Fruit fly (Drosophila melanogaster) whole organism, prepupa: ENCODE measurements around the gene CG6000.

Experiments
- CG10631 ChIP-seq: fragments of 200-800 bp; sonication (Bioruptor generic); optimal IDR thresholded peaks from 2 replicates; lab custom pipeline; 2016; ENCODE audit warnings: missing biosample characterization, missing genetic modification characterization
- CG11294 ChIP-seq: fragments of 200-800 bp; sonication (Bioruptor generic); IDR thresholded peaks from 2 replicates; pipeline ENCODE4 v1.3.6; 2022; ENCODE audit warnings: missing biosample characterization, missing genetic modification characterization
- CG11762 ChIP-seq: fragments of 200-800 bp; sonication (Bioruptor generic); optimal IDR thresholded peaks from 3 replicates; lab custom pipeline; 2016; ENCODE audit warnings: missing biosample characterization, missing genetic modification characterization; ENCODE audit not compliant: insufficient read depth
- CG15336 ChIP-seq: fragments of 200-800 bp; sonication (Bioruptor generic); IDR thresholded peaks from 2 replicates; pipeline ENCODE4 v1.3.6; 2022; ENCODE audit warnings: missing biosample characterization, missing genetic modification characterization
- CG1621 ChIP-seq: fragments of 200-800 bp; sonication (Bioruptor generic); optimal IDR thresholded peaks from 3 replicates; lab custom pipeline; 2018; ENCODE audit warnings: missing biosample characterization, mild to moderate bottlenecking, missing genetic modification characterization
- CG16779 ChIP-seq: fragments of 200-800 bp; sonication (Bioruptor generic); optimal IDR thresholded peaks from 3 replicates; lab custom pipeline; 2017; ENCODE audit warnings: missing biosample characterization, mild to moderate bottlenecking, missing genetic modification characterization
- CG31627 ChIP-seq: fragments of 200-800 bp; sonication (Bioruptor generic); optimal IDR thresholded peaks from 3 replicates; lab custom pipeline; 2016; ENCODE audit warnings: missing biosample characterization, missing genetic modification characterization
- CG32006 ChIP-seq: fragments of 200-800 bp; sonication (Bioruptor generic); optimal IDR thresholded peaks from 3 replicates; lab custom pipeline; 2017; ENCODE audit warnings: missing biosample characterization, mild to moderate bottlenecking, missing genetic modification characterization
- CG34406 ChIP-seq: fragments of 200-800 bp; sonication (Bioruptor generic); optimal IDR thresholded peaks from 3 replicates; lab custom pipeline; 2016; ENCODE audit warnings: missing biosample characterization, missing genetic modification characterization
- CG3919 ChIP-seq: fragments of 200-800 bp; sonication (Bioruptor generic); optimal IDR thresholded peaks from 3 replicates; lab custom pipeline; 2016; ENCODE audit warnings: missing biosample characterization, missing genetic modification characterization
- CG6163 ChIP-seq: fragments of 200-800 bp; sonication (Bioruptor generic); IDR thresholded peaks from 3 replicates; pipeline ENCODE4 v1.3.6; 2022; ENCODE audit warnings: missing biosample characterization, missing genetic modification characterization
- CG6808 ChIP-seq: fragments of 200-800 bp; sonication (Bioruptor generic); optimal IDR thresholded peaks from 3 replicates; lab custom pipeline; 2017; ENCODE audit warnings: missing biosample characterization, missing genetic modification characterization, mild to moderate bottlenecking, moderate library complexity, missing genetic modification reagents
- CG7368 ChIP-seq: fragments of 200-800 bp; sonication (Bioruptor generic); optimal IDR thresholded peaks from 3 replicates; lab custom pipeline; 2016; ENCODE audit warnings: missing biosample characterization, missing genetic modification characterization
- CG8119 ChIP-seq: fragments of 200-800 bp; sonication (Bioruptor generic); IDR thresholded peaks from 3 replicates; pipeline ENCODE4 v1.3.6; 2022; ENCODE audit warnings: missing biosample characterization, missing genetic modification characterization
- CG8319 ChIP-seq: fragments of 200-800 bp; sonication (Bioruptor generic); optimal IDR thresholded peaks from 3 replicates; lab custom pipeline; 2016; ENCODE audit warnings: missing biosample characterization, missing genetic modification characterization
- Eip75B ChIP-seq: fragments of 200-800 bp; sonication (Bioruptor generic); optimal IDR thresholded peaks from 3 replicates; lab custom pipeline; 2016; ENCODE audit warnings: missing biosample characterization, missing genetic modification characterization
- Eip78C ChIP-seq: fragments of 200-800 bp; sonication (Bioruptor generic); peaks from one replicate; lab custom pipeline; 2016; ENCODE audit warnings: missing biosample characterization, missing genetic modification characterization
- Ets21C ChIP-seq: fragments of 200-800 bp; sonication (Bioruptor generic); optimal IDR thresholded peaks from 3 replicates; lab custom pipeline; 2016; ENCODE audit warnings: missing biosample characterization, missing genetic modification characterization
- Ets96B ChIP-seq: fragments of 200-800 bp; optimal IDR thresholded peaks from 2 replicates; lab custom pipeline; 2019; ENCODE audit warnings: missing biosample characterization, mild to moderate bottlenecking, missing genetic modification characterization, moderate library complexity
- Gug ChIP-seq: fragments of 200-800 bp; sonication (Bioruptor generic); IDR thresholded peaks from 2 replicates; pipeline ENCODE4 v1.3.6; 2022; ENCODE audit warnings: missing biosample characterization, missing genetic modification characterization
- Hr38 ChIP-seq: sonication (Bioruptor generic); optimal IDR thresholded peaks from 2 replicates; lab custom pipeline; 2016; ENCODE audit warnings: missing biosample characterization, missing genetic modification characterization
- Hr39 ChIP-seq: fragments of 200-800 bp; sonication (Bioruptor generic); optimal IDR thresholded peaks from 2 replicates; lab custom pipeline; 2016; ENCODE audit warnings: missing biosample characterization, missing genetic modification characterization
- Hr4 ChIP-seq: fragments of 200-800 bp; sonication (Bioruptor generic); optimal IDR thresholded peaks from 3 replicates; lab custom pipeline; 2016; ENCODE audit warnings: missing biosample characterization, missing genetic modification characterization
- Lpt ChIP-seq: fragments of 200-800 bp; sonication (Bioruptor generic); optimal IDR thresholded peaks from 3 replicates; lab custom pipeline; 2016; ENCODE audit warnings: missing biosample characterization, missing genetic modification characterization
- Smox ChIP-seq: fragments of 200-800 bp; sonication (Bioruptor generic); optimal IDR thresholded peaks from 3 replicates; lab custom pipeline; 2016; ENCODE audit warnings: missing biosample characterization, missing genetic modification characterization
- Sox15 ChIP-seq: fragments of 200-800 bp; sonication (Bioruptor generic); optimal IDR thresholded peaks from 3 replicates; lab custom pipeline; 2016; ENCODE audit warnings: missing biosample characterization, missing genetic modification characterization
- acj6 ChIP-seq: fragments of 200-800 bp; sonication (Bioruptor generic); optimal IDR thresholded peaks from 3 replicates; lab custom pipeline; 2016; ENCODE audit warnings: missing biosample characterization, missing genetic modification characterization
- cyc ChIP-seq: fragments of 200-800 bp; sonication (Bioruptor generic); optimal IDR thresholded peaks from 3 replicates; lab custom pipeline; 2016; ENCODE audit warnings: missing biosample characterization, missing genetic modification characterization
- dsx ChIP-seq: fragments of 200-800 bp; optimal IDR thresholded peaks from 3 replicates; lab custom pipeline; 2019; ENCODE audit warnings: missing biosample characterization, mild to moderate bottlenecking, missing genetic modification characterization, moderate library complexity; ENCODE audit not compliant: poor library complexity, severe bottlenecking
- eg ChIP-seq: fragments of 200-800 bp; sonication (Bioruptor generic); IDR thresholded peaks from 3 replicates; pipeline ENCODE4 v1.3.6; 2022; ENCODE audit warnings: missing biosample characterization, missing genetic modification characterization
- esn ChIP-seq: fragments of 200-800 bp; sonication (Bioruptor generic); optimal IDR thresholded peaks from 2 replicates; lab custom pipeline; 2016; ENCODE audit warnings: missing biosample characterization, mild to moderate bottlenecking, missing genetic modification characterization, moderate library complexity
- fkh ChIP-seq: fragments of 200-800 bp; sonication (Bioruptor generic); optimal IDR thresholded peaks from 3 replicates; lab custom pipeline; 2017; ENCODE audit warnings: missing biosample characterization, mild to moderate bottlenecking, missing genetic modification characterization, moderate library complexity
- lz ChIP-seq: fragments of 200-800 bp; sonication (Bioruptor generic); optimal IDR thresholded peaks from 3 replicates; lab custom pipeline; 2016; ENCODE audit warnings: missing biosample characterization, missing genetic modification characterization
- net ChIP-seq: fragments of 200-800 bp; sonication (Bioruptor generic); optimal IDR thresholded peaks from 3 replicates; lab custom pipeline; 2016; ENCODE audit warnings: missing biosample characterization, missing genetic modification characterization
- salr ChIP-seq, 2 experiments: fragments of 200-800 bp; sonication (Bioruptor generic); optimal IDR thresholded peaks; 3 replicates each; lab custom pipeline; 2016 to 2018; ENCODE audit warnings: missing biosample characterization in 2 of 2, missing genetic modification characterization in 2 of 2, mild to moderate bottlenecking in 1 of 2
- ss ChIP-seq, 2 experiments: fragments of 200-800 bp; sonication (Bioruptor generic); optimal IDR thresholded peaks; 2 replicates in 1 of 2; 3 replicates in 1 of 2; lab custom pipeline; 2017 to 2018; ENCODE audit warnings: mild to moderate bottlenecking in 2 of 2, missing biosample characterization in 2 of 2, missing genetic modification characterization in 2 of 2, moderate library complexity in 1 of 2
- svp ChIP-seq: fragments of 200-800 bp; sonication (Bioruptor generic); peaks from one replicate; lab custom pipeline; 2016; ENCODE audit warnings: missing biosample characterization, missing genetic modification characterization
- topi ChIP-seq: fragments of 200-800 bp; sonication (Bioruptor generic); optimal IDR thresholded peaks from 3 replicates; lab custom pipeline; 2016; ENCODE audit warnings: missing biosample characterization, missing genetic modification characterization
- vri ChIP-seq: fragments of 200-800 bp; sonication (Bioruptor generic); optimal IDR thresholded peaks from 3 replicates; lab custom pipeline; 2016; ENCODE audit warnings: missing biosample characterization, mild to moderate bottlenecking, missing genetic modification characterization

The CG6000 gene

dm6 chr3R:24010637-24011214 lies 43.5 kb upstream of the CG6000 start (continued):
- TF ChIP-seq ss (GFP tag; optimal IDR thresholded peaks at IDR 0.05; lab: Kevin White, UChicago) (no peak), Hr38 (GFP tag; lab: Kevin White, UChicago) (no peak), net (GFP tag; lab: Kevin White, UChicago) (peak; percentile 32), Ets21C (no peak), cyc (GFP tag; lab: Kevin White, UChicago) (peak; percentile 46), Hr39 (GFP tag; lab: Kevin White, UChicago) (peak; percentile 53), Gug (peak; percentile 39), acj6 (GFP tag; lab: Kevin White, UChicago) (peak; percentile 48), CG1621 (no peak), CG10631 (peak; percentile 14), CG8119 (peak; percentile 75), CG8319 (GFP tag; lab: Kevin White, UChicago) (no peak), CG11762 (no peak), CG6163 (GFP tag; lab: Robert Waterston, UW) (peak; percentile 74), Hr4 (GFP tag; lab: Kevin White, UChicago) (peak; percentile 59), CG15336 (GFP tag; lab: Robert Waterston, UW) (peak; percentile 55), Smox (GFP tag; lab: Kevin White, UChicago) (peak; percentile 54)

- no peak for TF ChIP-seq vri (GFP tag; lab: Kevin White, UChicago)
- TF ChIP-seq CG7368 (GFP tag; lab: Kevin White, UChicago): no peak
- TF ChIP-seq Gug: no peak
- no peak for TF ChIP-seq CG11294 (GFP tag; lab: Robert Waterston, UW)
- no peak for TF ChIP-seq CG16779
- TF ChIP-seq salr (GFP tag; optimal IDR thresholded peaks at IDR 0.05; lab: Kevin White, UChicago): no peak
- no peak for TF ChIP-seq topi
- TF ChIP-seq Sox15 (GFP tag; lab: Kevin White, UChicago): no peak
- TF ChIP-seq Lpt (GFP tag; lab: Kevin White, UChicago): no peak
- TF ChIP-seq CG31627 (GFP tag; lab: Kevin White, UChicago): no peak
These were observed 42.0 kb upstream of the CG6000 start for dm6 chr3R:24012038-24012693.

dm6 chr3R:24014600-24014999 lies 39.6 kb upstream of the CG6000 start:
- TF ChIP-seq CG3919 (GFP tag; lab: Kevin White, UChicago) (no peak), esn (GFP tag; lab: Kevin White, UChicago) (peak; percentile 10), svp (GFP tag; lab: Kevin White, UChicago) (peak; percentile 51), CG6163 (GFP tag; lab: Robert Waterston, UW) (peak; percentile 15; the same call in 1 of the 3 replicates), CG34406 (GFP tag; lab: Kevin White, UChicago) (peak; percentile 13), Ets96B (tag; lab: Kevin White, UChicago) (peak; percentile 6), CG10631 (peak; percentile 11), lz (GFP tag; lab: Kevin White, UChicago) (no peak), Eip75B (GFP tag; lab: Kevin White, UChicago) (peak; percentile 10), Eip78C (GFP tag; lab: Kevin White, UChicago) (peak; percentile 83), CG32006 (GFP tag; lab: Kevin White, UChicago) (peak; percentile 17), CG16779 (no peak), eg (0 out of 3 replicates have a peak, but pooled peaks have one; percentile 14), CG15336 (GFP tag; lab: Robert Waterston, UW) (0 out of 2 replicates have a peak, but pooled peaks have one; percentile 19), CG8119 (0 out of 3 replicates have a peak, but pooled peaks have one; percentile 25), fkh (GFP tag; lab: Kevin White, UChicago) (no peak), CG6808 (no peak), dsx (GFP tag; lab: Kevin White, UChicago) (peak; percentile 10)
